Fruit fly (Drosophila melanogaster) whole organism, embryonic: ENCODE results near the gene Nsun5.
A peak's percentile ranks its signal among the peaks of the same experiment; 100 is the strongest.

Experiments
- BtbVII ChIP-seq: fragments of 200-800 bp; sonication (Bioruptor generic); optimal IDR thresholded peaks from 3 replicates; lab custom pipeline; 2017; ENCODE audit warnings: missing biosample characterization, mild to moderate bottlenecking, missing genetic modification characterization
- CG10979 ChIP-seq: fragments of 200-800 bp; sonication (Bioruptor generic); optimal IDR thresholded peaks from 2 replicates; lab custom pipeline; 2018; ENCODE audit warnings: missing biosample characterization, mild to moderate bottlenecking, missing genetic modification characterization, moderate library complexity
- CG1233 ChIP-seq: fragments of 200-800 bp; sonication (Bioruptor generic); optimal IDR thresholded peaks from 4 replicates; lab custom pipeline; 2018; ENCODE audit warnings: missing biosample characterization, mild to moderate bottlenecking, missing genetic modification characterization
- CG13894 ChIP-seq: fragments of 200-800 bp; sonication (Bioruptor generic); optimal IDR thresholded peaks from 3 replicates; lab custom pipeline; 2018; ENCODE audit warnings: missing biosample characterization, mild to moderate bottlenecking, missing genetic modification characterization, moderate library complexity
- CG15269 ChIP-seq: fragments of 200-800 bp; sonication (Bioruptor generic); optimal IDR thresholded peaks from 2 replicates; lab custom pipeline; 2018; ENCODE audit warnings: missing biosample characterization, mild to moderate bottlenecking, missing genetic modification characterization, moderate library complexity
- CG17359 ChIP-seq: fragments of 200-800 bp; sonication (Bioruptor generic); optimal IDR thresholded peaks from 3 replicates; lab custom pipeline; 2018; ENCODE audit warnings: missing biosample characterization, mild to moderate bottlenecking, missing genetic modification characterization, moderate library complexity
- CG17829 ChIP-seq: fragments of 200-800 bp; optimal IDR thresholded peaks from 2 replicates; lab custom pipeline; 2019; ENCODE audit warnings: missing biosample characterization, mild to moderate bottlenecking, missing genetic modification characterization, moderate library complexity
- CG18764 ChIP-seq: fragments of 200-800 bp; sonication (Bioruptor generic); optimal IDR thresholded peaks from 3 replicates; lab custom pipeline; 2016; ENCODE audit warnings: missing biosample characterization, missing genetic modification characterization
- CG31388 ChIP-seq: fragments of 200-800 bp; sonication (Bioruptor generic); optimal IDR thresholded peaks from 2 replicates; lab custom pipeline; 2016; ENCODE audit warnings: missing biosample characterization, missing genetic modification characterization
- CG31441 ChIP-seq: fragments of 200-800 bp; sonication (Bioruptor generic); IDR thresholded peaks from 2 replicates; pipeline ENCODE4 v1.3.6; 2022; ENCODE audit warnings: missing biosample characterization, missing genetic modification characterization
- CG32532 ChIP-seq: fragments of 200-800 bp; sonication (Bioruptor generic); IDR thresholded peaks from 2 replicates; pipeline ENCODE4 v1.3.6; 2022; ENCODE audit warnings: missing biosample characterization, missing genetic modification characterization
- CG32772 ChIP-seq: fragments of 200-800 bp; sonication (Bioruptor generic); IDR thresholded peaks from 2 replicates; pipeline ENCODE4 v1.3.6; 2022; ENCODE audit warnings: missing biosample characterization, missing genetic modification characterization
- CG4282 ChIP-seq: fragments of 200-800 bp; sonication (Bioruptor generic); optimal IDR thresholded peaks from 2 replicates; lab custom pipeline; 2016; ENCODE audit warnings: missing biosample characterization, missing genetic modification characterization
- CG4404 ChIP-seq: fragments of 200-800 bp; sonication (Bioruptor generic); IDR thresholded peaks from 2 replicates; pipeline ENCODE4 v1.3.6; 2022; ENCODE audit warnings: missing biosample characterization, missing genetic modification characterization
- CG4730 ChIP-seq: fragments of 200-800 bp; sonication (Bioruptor generic); IDR thresholded peaks from 2 replicates; pipeline ENCODE4 v1.3.6; 2022; ENCODE audit warnings: missing biosample characterization, missing genetic modification characterization
- CG6175 ChIP-seq: fragments of 200-800 bp; sonication (Bioruptor generic); IDR thresholded peaks from 3 replicates; pipeline ENCODE4 v1.3.6; 2022; ENCODE audit warnings: missing biosample characterization, missing genetic modification characterization
- CG6813 ChIP-seq: fragments of 200-800 bp; sonication (Bioruptor generic); optimal IDR thresholded peaks from 2 replicates; lab custom pipeline; 2017; ENCODE audit warnings: missing biosample characterization, missing genetic modification characterization, mild to moderate bottlenecking, moderate library complexity, missing genetic modification reagents
- CG8290 ChIP-seq, 3 experiments: fragments of 200-800 bp; sonication (Bioruptor generic); optimal IDR thresholded peaks; 2 replicates each; lab custom pipeline; 2016 to 2019; ENCODE audit warnings: missing biosample characterization in 3 of 3, missing genetic modification characterization in 3 of 3, mild to moderate bottlenecking in 2 of 3, moderate library complexity in 1 of 3
- CG8359 ChIP-seq: fragments of 200-800 bp; sonication (Bioruptor generic); optimal IDR thresholded peaks from 2 replicates; lab custom pipeline; 2017; ENCODE audit warnings: missing biosample characterization, mild to moderate bottlenecking, missing genetic modification characterization, borderline replicate concordance
- CG8944 ChIP-seq: fragments of 200-800 bp; sonication (Bioruptor generic); optimal IDR thresholded peaks from 3 replicates; lab custom pipeline; 2016; ENCODE audit warnings: missing biosample characterization, missing genetic modification characterization
- CG9817 ChIP-seq: fragments of 200-800 bp; sonication (Bioruptor generic); optimal IDR thresholded peaks from 2 replicates; lab custom pipeline; 2018; ENCODE audit warnings: missing biosample characterization, mild to moderate bottlenecking, missing genetic modification characterization, moderate library complexity
- CG9876 ChIP-seq: fragments of 200-800 bp; sonication (Bioruptor generic); optimal IDR thresholded peaks from 2 replicates; lab custom pipeline; 2016; ENCODE audit warnings: missing biosample characterization, missing genetic modification characterization
- Chrac-16 ChIP-seq: fragments of 200-800 bp; sonication (Bioruptor generic); optimal IDR thresholded peaks from 3 replicates; lab custom pipeline; 2016; ENCODE audit warnings: missing biosample characterization, missing genetic modification characterization
- Deaf1 ChIP-seq: fragments of 200-800 bp; optimal IDR thresholded peaks from 3 replicates; lab custom pipeline; 2019; ENCODE audit warnings: missing biosample characterization, mild to moderate bottlenecking, missing genetic modification characterization, moderate library complexity
- Doc3 ChIP-seq: fragments of 200-800 bp; sonication (Bioruptor generic); IDR thresholded peaks from 3 replicates; pipeline ENCODE4 v1.3.6; 2022; ENCODE audit warnings: missing biosample characterization, missing genetic modification characterization; ENCODE audit not compliant: partially characterized antibody
- H2.0 ChIP-seq: fragments of 200-800 bp; sonication (Bioruptor generic); IDR thresholded peaks from 2 replicates; pipeline ENCODE4 v1.3.6; 2022; ENCODE audit warnings: missing biosample characterization, missing genetic modification characterization
- Mrtf ChIP-seq: fragments of 200-800 bp; sonication (Bioruptor generic); IDR thresholded peaks from 3 replicates; pipeline ENCODE4 v1.3.6; 2022; ENCODE audit warnings: missing biosample characterization, missing genetic modification characterization
- Myb ChIP-seq: fragments of 200-800 bp; sonication (Bioruptor generic); optimal IDR thresholded peaks from 2 replicates; lab custom pipeline; 2016; ENCODE audit warnings: missing biosample characterization, missing genetic modification characterization
- NFAT ChIP-seq: fragments of 200-800 bp; sonication (Bioruptor generic); IDR thresholded peaks from 2 replicates; pipeline ENCODE4 v1.3.6; 2022; ENCODE audit warnings: missing biosample characterization, missing genetic modification characterization
- Nf-YA ChIP-seq: fragments of 200-800 bp; sonication (Bioruptor generic); IDR thresholded peaks from 2 replicates; pipeline ENCODE4 v1.3.6; 2022; ENCODE audit warnings: missing biosample characterization, missing genetic modification characterization
- Oli ChIP-seq: fragments of 200-800 bp; sonication (Bioruptor generic); optimal IDR thresholded peaks from 2 replicates; lab custom pipeline; 2018; ENCODE audit warnings: missing biosample characterization, mild to moderate bottlenecking, missing genetic modification characterization, moderate library complexity
- Pdp1 ChIP-seq, 2 experiments: fragments of 200-800 bp; sonication (Bioruptor generic); optimal IDR thresholded peaks; 3 replicates each; lab custom pipeline; 2016; ENCODE audit warnings: missing biosample characterization in 2 of 2, missing genetic modification characterization in 2 of 2, mild to moderate bottlenecking in 1 of 2, moderate library complexity in 1 of 2
- Vsx1 ChIP-seq: fragments of 200-800 bp; sonication (Bioruptor generic); optimal IDR thresholded peaks from 2 replicates; lab custom pipeline; 2017; ENCODE audit warnings: missing biosample characterization, mild to moderate bottlenecking, missing genetic modification characterization, missing genetic modification reagents
- ab ChIP-seq: fragments of 200-800 bp; sonication (Bioruptor generic); optimal IDR thresholded peaks from 2 replicates; lab custom pipeline; 2016; ENCODE audit warnings: missing biosample characterization, missing genetic modification characterization
- bab2 ChIP-seq: fragments of 200-800 bp; sonication (Bioruptor generic); optimal IDR thresholded peaks from 2 replicates; lab custom pipeline; 2016; ENCODE audit warnings: missing biosample characterization, missing genetic modification characterization
- bbx ChIP-seq: fragments of 200-800 bp; sonication (Bioruptor generic); IDR thresholded peaks from 2 replicates; pipeline ENCODE4 v1.3.6; 2022; ENCODE audit warnings: missing biosample characterization, missing genetic modification characterization; ENCODE audit not compliant: partially characterized antibody
- fd64A ChIP-seq: fragments of 200-800 bp; sonication (Bioruptor generic); optimal IDR thresholded peaks from 3 replicates; lab custom pipeline; 2018; ENCODE audit warnings: missing biosample characterization, mild to moderate bottlenecking, missing genetic modification characterization
- gcm ChIP-seq: fragments of 200-800 bp; sonication (Bioruptor generic); optimal IDR thresholded peaks from 2 replicates; lab custom pipeline; 2019; ENCODE audit warnings: missing biosample characterization, mild to moderate bottlenecking, missing genetic modification characterization, moderate library complexity
- gsb-n ChIP-seq: fragments of 200-800 bp; sonication (Bioruptor generic); optimal IDR thresholded peaks from 3 replicates; lab custom pipeline; 2018; ENCODE audit warnings: missing biosample characterization, mild to moderate bottlenecking, missing genetic modification characterization
- her ChIP-seq: fragments of 200-800 bp; sonication (Bioruptor generic); optimal IDR thresholded peaks from 2 replicates; lab custom pipeline; 2016; ENCODE audit warnings: missing biosample characterization, missing genetic modification characterization
- kah ChIP-seq: fragments of 200-800 bp; sonication (Bioruptor generic); optimal IDR thresholded peaks from 2 replicates; lab custom pipeline; 2018; ENCODE audit warnings: missing biosample characterization, mild to moderate bottlenecking, missing genetic modification characterization
- klu ChIP-seq: fragments of 200-800 bp; sonication (Bioruptor generic); IDR thresholded peaks from 2 replicates; pipeline ENCODE4 v1.3.6; 2022; ENCODE audit warnings: missing biosample characterization, missing genetic modification characterization
- knrl ChIP-seq: fragments of 200-800 bp; sonication (Bioruptor generic); IDR thresholded peaks from 3 replicates; pipeline ENCODE4 v1.3.6; 2022; ENCODE audit warnings: missing biosample characterization, missing genetic modification characterization; ENCODE audit not compliant: partially characterized antibody
- peb ChIP-seq: fragments of 200-800 bp; sonication (Bioruptor generic); IDR thresholded peaks from 2 replicates; pipeline ENCODE4 v1.3.6; 2022; ENCODE audit warnings: missing biosample characterization, missing genetic modification characterization
- pfk ChIP-seq: fragments of 200-800 bp; sonication (Bioruptor generic); optimal IDR thresholded peaks from 2 replicates; lab custom pipeline; 2018; ENCODE audit warnings: missing biosample characterization, mild to moderate bottlenecking, missing genetic modification characterization, moderate library complexity
- psq ChIP-seq: fragments of 200-800 bp; sonication (Bioruptor generic); optimal IDR thresholded peaks from 2 replicates; lab custom pipeline; 2017; ENCODE audit warnings: missing biosample characterization, missing genetic modification characterization
- pzg ChIP-seq: fragments of 200-800 bp; sonication (Bioruptor generic); optimal IDR thresholded peaks from 3 replicates; lab custom pipeline; 2018; ENCODE audit warnings: missing biosample characterization, mild to moderate bottlenecking, missing genetic modification characterization, moderate library complexity
- ranshi ChIP-seq: fragments of 200-800 bp; sonication (Bioruptor generic); IDR thresholded peaks from 2 replicates; pipeline ENCODE4 v1.3.6; 2022; ENCODE audit warnings: missing biosample characterization, missing genetic modification characterization
- ssp ChIP-seq: fragments of 200-800 bp; sonication (Bioruptor generic); IDR thresholded peaks from 2 replicates; pipeline ENCODE4 v1.3.6; 2022; ENCODE audit warnings: missing biosample characterization, missing genetic modification characterization
- vvl ChIP-seq: fragments of 200-800 bp; sonication (Bioruptor generic); IDR thresholded peaks from 2 replicates; pipeline ENCODE4 v1.3.6; 2022; ENCODE audit warnings: missing biosample characterization, missing genetic modification characterization
- zf30C ChIP-seq: fragments of 200-800 bp; sonication (Bioruptor generic); optimal IDR thresholded peaks from 3 replicates; lab custom pipeline; 2018; ENCODE audit warnings: missing biosample characterization, mild to moderate bottlenecking, missing genetic modification characterization

Nsun5 gene

dm6 chr3R:19211778-19212177 is 49.7 kb upstream of the Nsun5 start, which contains the start of gene cry (continued):
- TF ChIP-seq CG8359 (peak; percentile 2), Pdp1 (GFP tag; optimal IDR thresholded peaks at IDR 0.05; lab: Kevin White, UChicago) (peak in 1 of 2 experiments; percentile 9), zf30C (GFP tag; lab: Kevin White, UChicago) (no peak), CG4730 (GFP tag; lab: Robert Waterston, UW) (no peak), her (GFP tag; lab: Kevin White, UChicago) (no peak), CG9817 (tag; lab: Kevin White, UChicago) (no peak), gcm (GFP tag; lab: Kevin White, UChicago) (peak; percentile 46), Oli (tag; lab: Kevin White, UChicago) (peak; percentile 75), Myb (no peak), bab2 (no peak), Mrtf (GFP tag; lab: Robert Waterston, UW) (no peak), CG32532 (no peak), BtbVII (GFP tag; lab: Kevin White, UChicago) (no peak), CG15269 (tag; lab: Kevin White, UChicago) (peak; percentile 51), H2.0 (GFP tag; lab: Robert Waterston, UW) (no peak), peb (GFP tag; lab: Robert Waterston, UW) (no peak), Nf-YA (no peak), CG1233 (GFP tag; lab: Kevin White, UChicago) (peak; percentile 38), NFAT (GFP tag; lab: Robert Waterston, UW) (no peak), CG6175 (no peak), klu (GFP tag; lab: Robert Waterston, UW) (no peak), CG18764 (GFP tag; lab: Kevin White, UChicago) (peak; percentile 28), CG6813 (no peak), knrl (no peak), Doc3 (no peak), CG17359 (tag; lab: Kevin White, UChicago) (peak; percentile 63), CG4404 (GFP tag; lab: Robert Waterston, UW) (no peak), CG17829 (peak; percentile 55), pzg (GFP tag; lab: Kevin White, UChicago) (no peak), ssp (GFP tag; lab: Robert Waterston, UW) (peak; percentile 10; the same call in 1 of the 2 replicates), gsb-n (peak; percentile 40), CG8290 (GFP tag; optimal IDR thresholded peaks at IDR 0.05; lab: Kevin White, UChicago) (no peak), CG8290 (tag; optimal IDR thresholded peaks at IDR 0.05; lab: Kevin White, UChicago) (no peak), CG8944 (no peak), CG10979 (tag; lab: Kevin White, UChicago) (peak; percentile 84), CG32772 (GFP tag; lab: Robert Waterston, UW) (peak; percentile 52), CG4282 (GFP tag; lab: Kevin White, UChicago) (no peak), CG13894 (no peak), CG9876 (no peak), fd64A (no peak), vvl (GFP tag; lab: Robert Waterston, UW) (no peak), Chrac-16 (peak; percentile 42), Vsx1 (no peak), ab (GFP tag; lab: Kevin White, UChicago) (no peak), kah (GFP tag; lab: Kevin White, UChicago) (peak; percentile 14), bbx (no peak), pfk (GFP tag; lab: Kevin White, UChicago) (no peak), CG31388 (GFP tag; lab: Kevin White, UChicago) (no peak), Deaf1 (no peak), ranshi (no peak), CG31441 (peak; percentile 77; the same call in 1 of the 2 replicates), psq (GFP tag; lab: Kevin White, UChicago) (no peak)
